Fruit fly (Drosophila melanogaster) whole organism, embryonic: ENCODE data around the gene robl22E.

Source experiments
- CG12299 ChIP-seq: fragments of 200-800 bp; sonication (Bioruptor generic); optimal IDR thresholded peaks from 2 replicates; lab custom pipeline; 2018; ENCODE audit warnings: missing biosample characterization, mild to moderate bottlenecking, missing genetic modification characterization
- CG7556 ChIP-seq: fragments of 200-800 bp; sonication (Bioruptor generic); optimal IDR thresholded peaks from 2 replicates; lab custom pipeline; 2017; ENCODE audit warnings: missing biosample characterization, mild to moderate bottlenecking, missing genetic modification characterization
- D19B ChIP-seq: fragments of 200-800 bp; sonication (Bioruptor generic); optimal IDR thresholded peaks from 2 replicates; lab custom pipeline; 2017; ENCODE audit warnings: missing biosample characterization, mild to moderate bottlenecking, missing genetic modification characterization
- Eip74EF ChIP-seq, 2 experiments: fragments of 200-800 bp in 1 of 2; fragments of >200 bp in 1 of 2; sonication (Bioruptor generic) in 1 of 2; optimal IDR thresholded peaks; 2 replicates each; lab custom pipeline; 2017 to 2019; ENCODE audit warnings: missing biosample characterization in 2 of 2, missing genetic modification characterization in 2 of 2, mild to moderate bottlenecking in 1 of 2, moderate library complexity in 1 of 2
- HLH54F ChIP-seq: fragments of 200-800 bp; sonication (Bioruptor generic); optimal IDR thresholded peaks from 3 replicates; lab custom pipeline; 2016; ENCODE audit warnings: missing biosample characterization, missing genetic modification characterization
- Lhr ChIP-seq: fragments of 200-800 bp; sonication (Bioruptor generic); optimal IDR thresholded peaks from 3 replicates; lab custom pipeline; 2017; ENCODE audit warnings: mild to moderate bottlenecking, missing biosample characterization, missing genetic modification reagents, missing genetic modification characterization
- MTF-1 ChIP-seq: fragments of 200-800 bp; sonication (Bioruptor generic); optimal IDR thresholded peaks from 2 replicates; lab custom pipeline; 2018; ENCODE audit warnings: missing biosample characterization, mild to moderate bottlenecking, missing genetic modification characterization, borderline replicate concordance
- ac ChIP-seq: fragments of 200-800 bp; sonication (Bioruptor generic); optimal IDR thresholded peaks from 3 replicates; lab custom pipeline; 2017; ENCODE audit warnings: missing biosample characterization, mild to moderate bottlenecking, missing genetic modification characterization
- bbx ChIP-seq: fragments of 200-800 bp; sonication (Bioruptor generic); IDR thresholded peaks from 2 replicates; pipeline ENCODE4 v1.3.6; 2022; ENCODE audit warnings: missing biosample characterization, missing genetic modification characterization; ENCODE audit not compliant: partially characterized antibody
- bowl ChIP-seq: fragments of 200-800 bp; sonication (Bioruptor generic); IDR thresholded peaks from 2 replicates; pipeline ENCODE4 v1.3.6; 2022; ENCODE audit warnings: missing biosample characterization, missing genetic modification characterization
- kni ChIP-seq: fragments of 200-800 bp; sonication (Bioruptor generic); optimal IDR thresholded peaks from 3 replicates; lab custom pipeline; 2017; ENCODE audit warnings: mild to moderate bottlenecking, missing biosample characterization, missing genetic modification reagents, missing genetic modification characterization
- sd ChIP-seq: fragments of 200-800 bp; sonication (Bioruptor generic); optimal IDR thresholded peaks from 3 replicates; lab custom pipeline; 2018; ENCODE audit warnings: missing biosample characterization, mild to moderate bottlenecking, missing genetic modification characterization, moderate library complexity
- twi ChIP-seq: fragments of 200-800 bp; optimal IDR thresholded peaks from 2 replicates; lab custom pipeline; 2019; ENCODE audit warnings: missing biosample characterization, mild to moderate bottlenecking, missing genetic modification characterization, moderate library complexity

DNA sequence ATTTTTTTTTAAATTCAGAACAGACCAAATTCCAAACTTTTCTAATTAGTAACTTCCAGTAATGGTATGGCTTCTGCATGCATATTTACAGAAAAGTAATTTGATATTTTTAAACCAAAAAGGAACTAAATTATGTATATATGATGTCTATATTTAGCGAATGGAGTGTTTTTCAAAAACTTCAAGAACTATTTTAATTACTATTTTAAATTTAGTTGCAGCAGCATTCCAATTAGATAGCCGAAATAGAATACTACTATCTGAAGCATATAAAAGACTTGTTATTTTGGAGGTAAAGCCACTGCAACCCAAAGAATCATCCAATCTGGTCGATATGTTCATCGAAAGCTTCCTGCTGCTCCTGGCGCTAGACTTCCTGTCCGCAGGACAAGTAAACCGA, 37.8 kb downstream of the robl22E start, which contains the start of gene CG17234:
- TF ChIP-seq CG12299 (no peak), sd (tag; lab: Kevin White, UChicago) (no peak), ac (GFP tag; lab: Kevin White, UChicago) (no peak), twi (tag; lab: Kevin White, UChicago) (no peak), bowl (GFP tag; lab: Robert Waterston, UW) (no peak), kni (GFP tag; lab: Kevin White, UChicago) (no peak), bbx (no peak), CG7556 (GFP tag; lab: Kevin White, UChicago) (no peak), Eip74EF (GFP tag; optimal IDR thresholded peaks at IDR 0.05; lab: Kevin White, UChicago) (no peak), HLH54F (no peak), D19B (GFP tag; lab: Kevin White, UChicago) (no peak), MTF-1 (GFP tag; lab: Kevin White, UChicago) (no peak), Lhr (GFP tag; lab: Kevin White, UChicago) (no peak)
